Fruit fly (Drosophila melanogaster): ENCODE data around the gene vls.

The vls gene

DNA sequence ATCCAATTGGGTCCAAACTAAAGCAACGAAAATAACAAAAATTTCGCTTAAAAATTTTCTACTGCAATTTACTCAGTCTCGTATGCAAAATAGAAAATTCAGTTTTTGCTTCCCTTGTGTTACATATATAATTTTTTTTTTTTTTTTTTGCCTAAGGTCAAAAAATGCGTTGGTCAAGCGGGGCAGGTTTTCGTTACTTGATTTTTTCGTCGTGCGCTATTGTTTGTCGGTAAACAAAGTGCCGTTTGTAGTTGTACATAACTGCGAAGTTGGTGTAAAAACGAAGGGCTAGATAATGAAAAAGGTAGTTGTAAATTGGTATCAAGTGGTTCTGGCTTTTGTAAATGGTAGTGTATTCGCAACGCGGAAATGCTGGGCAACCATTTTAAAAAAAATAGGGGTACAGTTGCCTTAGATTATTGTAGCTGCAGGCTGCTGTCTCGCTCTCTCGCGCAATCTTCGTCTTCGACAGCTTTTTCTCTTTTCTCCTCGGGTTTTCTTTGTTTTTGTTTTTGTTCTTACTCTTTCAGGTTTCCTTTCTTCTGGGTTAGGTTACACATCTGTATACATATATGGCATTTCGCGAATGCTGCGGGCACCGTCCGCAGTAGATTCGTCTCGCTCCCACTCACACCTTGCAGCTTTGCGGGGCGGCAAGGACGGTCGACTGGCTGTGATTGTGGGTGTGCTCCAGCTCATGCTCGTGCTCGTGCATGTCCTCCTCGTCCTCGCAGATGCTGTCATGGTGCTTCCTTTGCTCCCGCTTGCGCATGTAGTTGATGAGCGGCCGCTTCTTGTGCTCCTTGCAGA lies 16.9 kb upstream of the vls start:
- TF ChIP-seq CTCF (optimal IDR thresholded peaks at IDR 0.05) (no peak), CG8478 (optimal IDR thresholded peaks at IDR 0.05) (no peak)

dm6 chr2L:20080772-20081171 lies 15.3 kb upstream of the vls start:
- TF ChIP-seq CTCF (optimal IDR thresholded peaks at IDR 0.05) (no peak), CG8478 (optimal IDR thresholded peaks at IDR 0.05) (no peak)

dm6 chr2L:20078880-20079279 lies 13.4 kb upstream of the vls start:
- TF ChIP-seq CG8478 (optimal IDR thresholded peaks at IDR 0.05) (no peak), CTCF (optimal IDR thresholded peaks at IDR 0.05) (no peak)

- TF ChIP-seq CTCF (optimal IDR thresholded peaks at IDR 0.05) (no peak), CG8478 (optimal IDR thresholded peaks at IDR 0.05) (no peak)
Observed at dm6 chr2L:20077423-20078401, 12.2 kb upstream of the vls start.

DNA sequence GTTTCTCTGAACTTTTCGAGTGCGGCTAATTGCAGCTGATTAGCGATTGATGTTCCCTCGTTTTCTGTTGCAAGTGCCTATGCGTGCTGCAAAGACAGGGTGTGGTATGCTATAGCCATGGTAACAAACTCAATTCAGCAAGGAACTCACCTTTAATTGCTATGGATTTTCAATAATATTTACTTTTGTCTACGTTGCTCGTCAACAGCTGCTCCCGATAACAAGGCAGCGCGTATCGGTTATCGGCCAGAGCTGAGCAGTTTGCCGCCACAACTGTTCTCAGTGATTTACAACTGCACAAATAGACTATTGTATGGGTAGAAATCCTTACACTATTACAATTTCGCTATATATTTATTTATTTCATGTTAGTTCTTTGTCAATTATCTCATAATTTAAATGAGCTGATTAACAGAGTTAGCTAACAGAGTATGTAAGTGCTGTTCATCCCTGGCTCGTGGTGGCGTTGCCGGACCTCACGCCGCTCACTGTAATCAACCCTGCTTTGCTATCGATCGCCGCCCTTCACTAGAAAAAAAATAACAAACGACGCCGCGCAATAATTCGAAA lies 9.8 kb upstream of the vls start, which contains the start of the genes pr and neb:
pr (minus strand) TSS at position 225 of the 570 bp plus-strand sequence.
neb (plus strand) TSS at position 524 of the 570 bp plus-strand sequence.
- TF ChIP-seq CTCF (optimal IDR thresholded peaks at IDR 0.05) (no peak), CG8478 (optimal IDR thresholded peaks at IDR 0.05) (no peak)

dm6 chr2L:20074388-20074787 lies 8.9 kb upstream of the vls start:
- TF ChIP-seq CTCF (optimal IDR thresholded peaks at IDR 0.05) = no peak
- TF ChIP-seq CG8478 (optimal IDR thresholded peaks at IDR 0.05) = no peak

- TF ChIP-seq CG8478 (optimal IDR thresholded peaks at IDR 0.05) (no peak), CTCF (optimal IDR thresholded peaks at IDR 0.05) (no peak)
Observed at dm6 chr2L:20072095-20072494, 6.6 kb upstream of the vls start, which contains the start of gene CG10730. Gene CG10730, minus strand, starts transcription at chr2L:20072195.

- TF ChIP-seq CG8478 (optimal IDR thresholded peaks at IDR 0.05) (no peak), CTCF (optimal IDR thresholded peaks at IDR 0.05) (no peak)
Observed at dm6 chr2L:20069158-20070016, 3.9 kb upstream of the vls start.

dm6 chr2L:20067928-20068327 lies 2.4 kb upstream of the vls start:
- TF ChIP-seq CG8478 (optimal IDR thresholded peaks at IDR 0.05) (no peak), CTCF (optimal IDR thresholded peaks at IDR 0.05) (no peak)

dm6 chr2L:20066233-20066650 lies 763 bp upstream of the vls start, which contains the start of gene bwa:
Gene bwa, plus strand, starts transcription at chr2L:20066391.
- TF ChIP-seq CG8478 (optimal IDR thresholded peaks at IDR 0.05) = no peak
- peak; percentile 49 to 50 for TF ChIP-seq CTCF (optimal IDR thresholded peaks at IDR 0.05)

DNA sequence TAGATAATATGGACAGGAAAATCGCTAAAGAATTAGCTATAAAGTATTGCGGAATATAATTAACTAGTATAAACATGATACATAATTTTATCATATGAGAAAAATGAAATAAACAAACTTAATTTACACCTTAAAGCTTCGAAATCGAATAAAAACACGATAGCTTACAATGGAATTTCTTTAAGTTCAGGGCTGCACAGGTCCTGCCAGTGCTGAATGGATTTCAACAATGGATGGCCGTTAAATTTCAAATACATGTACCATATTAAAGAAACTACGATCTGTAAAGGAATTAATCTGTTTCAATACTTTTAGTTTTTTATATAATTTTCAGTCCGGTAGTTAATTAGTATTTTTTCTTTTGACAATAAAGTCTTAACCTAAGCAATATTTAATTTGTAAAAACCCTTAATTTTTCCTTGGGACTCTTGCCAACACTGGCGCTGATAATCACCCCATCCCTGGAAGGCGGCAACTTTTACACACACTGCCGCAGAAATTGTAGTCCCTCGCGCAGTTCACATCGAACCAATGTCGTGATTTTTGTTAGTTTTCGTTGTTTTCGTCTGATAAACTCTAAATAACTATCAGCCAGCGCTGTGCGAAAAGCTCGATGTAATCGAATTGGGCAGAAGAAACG lies 4.3 kb downstream of the vls start, which contains the start of the genes barr and lok:
barr (minus strand) TSS at position 353 of the 640 bp plus-strand sequence.
lok (plus strand) TSS at position 405 of the 640 bp plus-strand sequence.
- TF ChIP-seq CTCF (optimal IDR thresholded peaks at IDR 0.05) = no peak
- TF ChIP-seq CG8478 (optimal IDR thresholded peaks at IDR 0.05) = no peak

DNA sequence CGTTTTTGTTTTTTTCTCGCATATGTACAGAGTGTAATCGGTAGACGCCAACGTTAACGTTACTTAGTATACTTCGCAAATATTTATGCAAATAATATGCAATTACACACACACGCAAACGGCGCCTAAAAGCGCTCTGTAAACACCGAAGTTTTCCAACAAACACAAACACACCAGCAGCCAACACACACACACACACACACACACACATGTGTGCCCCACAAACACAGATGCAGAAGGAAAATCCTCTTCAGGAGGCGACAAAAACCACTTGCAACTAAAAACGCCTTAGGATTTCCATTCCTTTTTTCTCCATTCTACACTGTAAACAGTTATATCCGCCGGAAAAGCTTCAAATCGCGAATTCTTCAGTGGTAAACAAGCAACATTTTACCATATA lies 8.1 kb downstream of the vls start:
- no peak for TF ChIP-seq CG8478 (optimal IDR thresholded peaks at IDR 0.05)
- no peak for TF ChIP-seq CTCF (optimal IDR thresholded peaks at IDR 0.05)

DNA sequence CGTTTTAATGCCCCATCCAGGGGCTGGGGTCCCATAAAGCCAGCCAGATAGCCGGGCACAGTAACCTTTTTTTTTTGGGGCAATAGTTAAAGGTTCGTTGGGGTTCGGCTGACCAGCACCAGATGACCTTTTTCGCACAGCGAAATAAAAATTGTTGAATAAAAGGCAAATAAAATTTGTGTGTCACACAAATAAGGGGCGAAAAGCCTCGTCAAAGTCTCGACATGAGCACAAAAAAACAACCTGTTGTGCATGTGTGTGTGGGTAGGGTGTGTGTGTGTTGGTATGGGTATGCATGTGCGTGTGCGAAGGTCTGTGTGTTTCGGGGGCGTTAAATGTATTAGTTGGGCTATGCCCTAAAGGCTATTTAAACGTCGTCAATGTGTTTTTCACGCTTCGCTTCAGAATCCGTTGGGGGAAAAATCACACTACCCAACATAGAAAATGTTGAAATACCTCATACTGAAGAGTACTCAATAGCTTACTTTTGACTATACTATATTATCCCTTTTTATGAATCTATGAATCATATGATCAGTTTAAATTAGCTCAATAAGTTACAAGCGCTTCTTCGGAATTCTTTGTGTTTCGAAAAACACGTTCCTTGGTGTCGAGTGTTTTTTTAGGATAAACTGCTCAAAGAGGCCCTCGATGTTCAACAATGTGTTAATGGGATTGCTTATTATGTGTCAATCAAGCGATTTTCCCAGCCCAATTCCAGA lies 14.1 kb downstream of the vls start:
- TF ChIP-seq CG8478 (optimal IDR thresholded peaks at IDR 0.05) = no peak
- no peak for TF ChIP-seq CTCF (optimal IDR thresholded peaks at IDR 0.05)

Data from S2 (cell line).